Worm (Caenorhabditis elegans) whole organism, late embryonic: ENCODE measurements around the gene F26G1.9.

Experiments
- ceh-9 ChIP-seq: sonication (generic microtip); optimal IDR thresholded peaks from 2 replicates; lab custom pipeline; 2016; ENCODE audit warnings: mild to moderate bottlenecking, missing genetic modification characterization, inconsistent platforms, missing compliant biosample characterization
- hlh-6 ChIP-seq: sonication (generic microtip); optimal IDR thresholded peaks from 2 replicates; lab custom pipeline; 2016; ENCODE audit warnings: missing genotype, missing genetic modification characterization, missing compliant biosample characterization
- pag-3 ChIP-seq: sonication (generic microtip); optimal IDR thresholded peaks from 2 replicates; lab custom pipeline; 2016; ENCODE audit warnings: missing compliant biosample characterization, missing genetic modification characterization, borderline replicate concordance

ce11 chrII:4762574-4763285 lies 11.1 kb downstream of the F26G1.9 start, which contains the start of gene F26G1.2:
- TF ChIP-seq pag-3 (tag; lab: Kevin White, UChicago) (no peak), hlh-6 (tag; lab: Kevin White, UChicago) (no peak), ceh-9 (tag; lab: Kevin White, UChicago) (no peak)
